Fruit fly (Drosophila melanogaster) whole organism, embryonic: Measurements from ENCODE around the gene CG3008.

ENCODE experiments used
- Ada2b ChIP-seq: fragments of 200-800 bp; sonication (Bioruptor generic); IDR thresholded peaks from 2 replicates; pipeline ENCODE4 v1.3.6; 2022; ENCODE audit warnings: missing biosample characterization, missing genetic modification characterization
- CG10209 ChIP-seq: fragments of 200-800 bp; sonication (Bioruptor generic); optimal IDR thresholded peaks from 3 replicates; lab custom pipeline; 2017; ENCODE audit warnings: missing biosample characterization, mild to moderate bottlenecking, missing genetic modification characterization, missing genetic modification reagents
- CG12769 ChIP-seq: fragments of 200-800 bp; sonication (Bioruptor generic); optimal IDR thresholded peaks from 2 replicates; lab custom pipeline; 2019; ENCODE audit warnings: missing biosample characterization, mild to moderate bottlenecking, missing genetic modification characterization, moderate library complexity
- CG14441 ChIP-seq: fragments of 200-800 bp; sonication (Bioruptor generic); IDR thresholded peaks from 2 replicates; pipeline ENCODE4 v1.3.6; 2022; ENCODE audit warnings: missing biosample characterization, missing genetic modification characterization
- CG15073 ChIP-seq: fragments of 200-800 bp; sonication (Bioruptor generic); optimal IDR thresholded peaks from 2 replicates; lab custom pipeline; 2016; ENCODE audit warnings: missing biosample characterization, missing genetic modification characterization
- CG1603 ChIP-seq: fragments of 200-800 bp; sonication (Bioruptor generic); optimal IDR thresholded peaks from 2 replicates; lab custom pipeline; 2019; ENCODE audit warnings: missing biosample characterization, mild to moderate bottlenecking, missing genetic modification characterization, moderate library complexity
- CG16863 ChIP-seq: fragments of 200-800 bp; sonication (Bioruptor generic); optimal IDR thresholded peaks from 3 replicates; lab custom pipeline; 2016; ENCODE audit warnings: missing biosample characterization, missing genetic modification characterization
- CG2678 ChIP-seq: fragments of 200-800 bp; sonication (Bioruptor generic); optimal IDR thresholded peaks from 3 replicates; lab custom pipeline; 2019; ENCODE audit warnings: missing biosample characterization, mild to moderate bottlenecking, missing genetic modification characterization, moderate library complexity
- CG32767 ChIP-seq: fragments of 200-800 bp; sonication (Bioruptor generic); IDR thresholded peaks from 2 replicates; pipeline ENCODE4 v1.3.6; 2022; ENCODE audit warnings: missing biosample characterization, missing genetic modification characterization
- CG4424 ChIP-seq: fragments of 200-800 bp; sonication (Bioruptor generic); optimal IDR thresholded peaks from 3 replicates; lab custom pipeline; 2016; ENCODE audit warnings: missing biosample characterization, missing genetic modification characterization
- CG4730 ChIP-seq: fragments of 200-800 bp; sonication (Bioruptor generic); IDR thresholded peaks from 2 replicates; pipeline ENCODE4 v1.3.6; 2022; ENCODE audit warnings: missing biosample characterization, missing genetic modification characterization
- CG6791 ChIP-seq: fragments of 200-800 bp; sonication (Bioruptor generic); IDR thresholded peaks from 3 replicates; pipeline ENCODE4 v1.3.6; 2022; ENCODE audit warnings: missing biosample characterization, missing genetic modification characterization; ENCODE audit not compliant: partially characterized antibody
- CG6813 ChIP-seq: fragments of 200-800 bp; sonication (Bioruptor generic); optimal IDR thresholded peaks from 2 replicates; lab custom pipeline; 2017; ENCODE audit warnings: missing biosample characterization, missing genetic modification characterization, mild to moderate bottlenecking, moderate library complexity, missing genetic modification reagents
- CG7786 ChIP-seq: fragments of 200-800 bp; sonication (Bioruptor generic); optimal IDR thresholded peaks from 2 replicates; lab custom pipeline; 2016; ENCODE audit warnings: missing biosample characterization, missing genetic modification characterization
- CG8281 ChIP-seq: fragments of 200-800 bp; sonication (Bioruptor generic); optimal IDR thresholded peaks from 2 replicates; lab custom pipeline; 2018; ENCODE audit warnings: missing biosample characterization, mild to moderate bottlenecking, missing genetic modification characterization, moderate library complexity
- CG8290 ChIP-seq, 3 experiments: fragments of 200-800 bp; sonication (Bioruptor generic); optimal IDR thresholded peaks; 2 replicates each; lab custom pipeline; 2016 to 2019; ENCODE audit warnings: missing biosample characterization in 3 of 3, missing genetic modification characterization in 3 of 3, mild to moderate bottlenecking in 2 of 3, moderate library complexity in 1 of 3
- CG8924 ChIP-seq: fragments of 200-800 bp; optimal IDR thresholded peaks from 3 replicates; lab custom pipeline; 2019; ENCODE audit warnings: missing biosample characterization, mild to moderate bottlenecking, missing genetic modification characterization, moderate library complexity
- Dek ChIP-seq: fragments of 200-800 bp; sonication (Bioruptor generic); optimal IDR thresholded peaks from 3 replicates; lab custom pipeline; 2019; ENCODE audit warnings: missing biosample characterization, mild to moderate bottlenecking, missing genetic modification characterization, moderate library complexity
- Dfd ChIP-seq, 2 experiments: fragments of >200 bp; optimal IDR thresholded peaks; 2 replicates each; lab custom pipeline; 2017; ENCODE audit warnings: missing biosample characterization in 2 of 2, missing genetic modification characterization in 2 of 2
- Dref ChIP-seq: fragments of 200-800 bp; sonication (Bioruptor generic); IDR thresholded peaks from 2 replicates; pipeline ENCODE4 v1.3.6; 2022; ENCODE audit warnings: missing biosample characterization, missing genetic modification characterization
- H2.0 ChIP-seq: fragments of 200-800 bp; sonication (Bioruptor generic); IDR thresholded peaks from 2 replicates; pipeline ENCODE4 v1.3.6; 2022; ENCODE audit warnings: missing biosample characterization, missing genetic modification characterization
- Hr39 ChIP-seq: fragments of >200 bp; optimal IDR thresholded peaks from 2 replicates; lab custom pipeline; 2017
- Lhr ChIP-seq: fragments of 200-800 bp; sonication (Bioruptor generic); optimal IDR thresholded peaks from 3 replicates; lab custom pipeline; 2017; ENCODE audit warnings: mild to moderate bottlenecking, missing biosample characterization, missing genetic modification reagents, missing genetic modification characterization
- Mes4 ChIP-seq: fragments of 200-800 bp; sonication (Bioruptor generic); optimal IDR thresholded peaks from 2 replicates; lab custom pipeline; 2016; ENCODE audit warnings: missing biosample characterization, missing genetic modification characterization
- Neu2 ChIP-seq: fragments of 200-800 bp; sonication (Bioruptor generic); optimal IDR thresholded peaks from 3 replicates; lab custom pipeline; 2016; ENCODE audit warnings: missing biosample characterization, missing genetic modification characterization, borderline replicate concordance
- Nf-YC ChIP-seq: fragments of 200-800 bp; optimal IDR thresholded peaks from 3 replicates; lab custom pipeline; 2019; ENCODE audit warnings: missing biosample characterization, mild to moderate bottlenecking, missing genetic modification characterization, moderate library complexity
- Oaz ChIP-seq: fragments of 200-800 bp; sonication (Bioruptor generic); IDR thresholded peaks from 2 replicates; pipeline ENCODE4 v1.3.6; 2022; ENCODE audit warnings: missing biosample characterization, missing genetic modification characterization
- PHDP ChIP-seq: fragments of 200-800 bp; sonication (Bioruptor generic); optimal IDR thresholded peaks from 3 replicates; lab custom pipeline; 2018; ENCODE audit warnings: missing biosample characterization, mild to moderate bottlenecking, missing genetic modification characterization, moderate library complexity
- Ravus ChIP-seq: fragments of 200-800 bp; sonication (Bioruptor generic); IDR thresholded peaks from 2 replicates; pipeline ENCODE4 v1.3.6; 2022; ENCODE audit warnings: missing biosample characterization, missing genetic modification characterization
- Side ChIP-seq: fragments of 200-800 bp; sonication (Bioruptor generic); optimal IDR thresholded peaks from 2 replicates; lab custom pipeline; 2016; ENCODE audit warnings: missing biosample characterization, missing genetic modification characterization
- Sry-β ChIP-seq: fragments of 200-800 bp; sonication (Bioruptor generic); optimal IDR thresholded peaks from 2 replicates; lab custom pipeline; 2018; ENCODE audit warnings: missing biosample characterization, mild to moderate bottlenecking, missing genetic modification characterization, moderate library complexity
- ap ChIP-seq: fragments of 200-800 bp; sonication (Bioruptor generic); IDR thresholded peaks from 2 replicates; pipeline ENCODE4 v1.3.6; 2022; ENCODE audit warnings: missing biosample characterization, missing genetic modification characterization
- ase ChIP-seq: fragments of 200-800 bp; sonication (Bioruptor generic); IDR thresholded peaks from 3 replicates; pipeline ENCODE4 v1.3.6; 2022; ENCODE audit warnings: missing biosample characterization, missing genetic modification characterization
- az2 ChIP-seq: fragments of 200-800 bp; sonication (Bioruptor generic); optimal IDR thresholded peaks from 3 replicates; lab custom pipeline; 2016; ENCODE audit warnings: missing biosample characterization, missing genetic modification characterization
- chinmo ChIP-seq: fragments of 200-800 bp; sonication (Bioruptor generic); IDR thresholded peaks from 4 replicates; pipeline ENCODE4 v1.3.6; 2022; ENCODE audit warnings: missing biosample characterization, missing genetic modification characterization; ENCODE audit not compliant: partially characterized antibody
- exex ChIP-seq: fragments of 200-800 bp; sonication (Bioruptor generic); optimal IDR thresholded peaks from 4 replicates; lab custom pipeline; 2018; ENCODE audit warnings: missing biosample characterization, mild to moderate bottlenecking, missing genetic modification characterization, moderate library complexity
- gsb ChIP-seq: fragments of 200-800 bp; sonication (Bioruptor generic); IDR thresholded peaks from 2 replicates; pipeline ENCODE4 v1.3.6; 2022; ENCODE audit warnings: missing biosample characterization, missing genetic modification characterization
- inv ChIP-seq: fragments of 200-800 bp; sonication (Bioruptor generic); IDR thresholded peaks from 2 replicates; pipeline ENCODE4 v1.3.6; 2022; ENCODE audit warnings: missing biosample characterization, missing genetic modification characterization; ENCODE audit not compliant: partially characterized antibody
- mld ChIP-seq: fragments of 200-800 bp; sonication (Bioruptor generic); IDR thresholded peaks from 3 replicates; pipeline ENCODE4 v1.3.6; 2022; ENCODE audit warnings: missing biosample characterization, missing genetic modification characterization; ENCODE audit not compliant: partially characterized antibody
- org-1 ChIP-seq: fragments of 200-800 bp; sonication (Bioruptor generic); optimal IDR thresholded peaks from 2 replicates; lab custom pipeline; 2017; ENCODE audit warnings: missing biosample characterization, missing genetic modification characterization
- p53 ChIP-seq: fragments of 200-800 bp; sonication (Bioruptor generic); optimal IDR thresholded peaks from 2 replicates; lab custom pipeline; 2016; ENCODE audit warnings: missing biosample characterization, missing genetic modification characterization
- pum ChIP-seq: fragments of 200-800 bp; sonication (Bioruptor generic); optimal IDR thresholded peaks from 2 replicates; lab custom pipeline; 2016; ENCODE audit warnings: missing biosample characterization, missing genetic modification characterization
- pzg ChIP-seq: fragments of 200-800 bp; sonication (Bioruptor generic); optimal IDR thresholded peaks from 3 replicates; lab custom pipeline; 2018; ENCODE audit warnings: missing biosample characterization, mild to moderate bottlenecking, missing genetic modification characterization, moderate library complexity
- ranshi ChIP-seq: fragments of 200-800 bp; sonication (Bioruptor generic); IDR thresholded peaks from 2 replicates; pipeline ENCODE4 v1.3.6; 2022; ENCODE audit warnings: missing biosample characterization, missing genetic modification characterization
- slp2 ChIP-seq: fragments of 200-800 bp; sonication (Bioruptor generic); optimal IDR thresholded peaks from 2 replicates; lab custom pipeline; 2016; ENCODE audit warnings: missing biosample characterization, missing genetic modification characterization
- sna ChIP-seq: fragments of 200-800 bp; sonication (Bioruptor generic); IDR thresholded peaks from 2 replicates; pipeline ENCODE4 v1.3.6; 2022; ENCODE audit warnings: missing biosample characterization, missing genetic modification characterization; ENCODE audit not compliant: partially characterized antibody
- sob ChIP-seq: fragments of 200-800 bp; sonication (Bioruptor generic); IDR thresholded peaks from 2 replicates; pipeline ENCODE4 v1.3.6; 2022; ENCODE audit warnings: missing biosample characterization, missing genetic modification characterization
- stwl ChIP-seq: fragments of 200-800 bp; sonication (Bioruptor generic); optimal IDR thresholded peaks from 3 replicates; lab custom pipeline; 2018; ENCODE audit warnings: missing biosample characterization, mild to moderate bottlenecking, missing genetic modification characterization, moderate library complexity
- ttk ChIP-seq: fragments of 200-800 bp; sonication (Bioruptor generic); IDR thresholded peaks from 2 replicates; pipeline ENCODE4 v2.1.2; 2022; ENCODE audit warnings: missing biosample characterization, missing genetic modification characterization
- vnd ChIP-seq: fragments of 200-800 bp; sonication (Bioruptor generic); IDR thresholded peaks from 3 replicates; pipeline ENCODE4 v1.3.6; 2022; ENCODE audit warnings: missing biosample characterization, missing genetic modification characterization; ENCODE audit not compliant: partially characterized antibody
- zen2 ChIP-seq: fragments of 200-800 bp; sonication (Bioruptor generic); IDR thresholded peaks from 3 replicates; pipeline ENCODE4 v1.3.6; 2022; ENCODE audit warnings: missing biosample characterization, missing genetic modification characterization; ENCODE audit not compliant: partially characterized antibody

Gene CG3008

DNA sequence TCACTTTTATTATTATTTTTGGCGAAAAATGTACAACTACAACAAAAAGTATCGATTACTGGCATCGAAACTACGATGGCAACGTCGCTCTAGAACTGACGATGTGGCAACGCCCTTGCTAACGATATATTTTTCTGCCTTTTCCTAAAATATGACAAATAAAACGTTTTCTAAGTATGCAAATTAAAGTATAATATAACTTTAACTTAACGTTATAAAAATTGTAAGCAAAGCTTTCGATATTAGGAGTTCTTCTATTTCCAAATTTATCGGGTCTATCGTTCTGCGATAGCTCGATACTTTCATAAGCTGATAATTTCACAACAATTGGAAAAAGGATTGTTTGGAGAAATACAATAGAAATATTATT, at the start of gene CG3008, which contains the start of gene Cf2 (continued):
- TF ChIP-seq pum (GFP tag; lab: Kevin White, UChicago), result no peak
- TF ChIP-seq CG4424 (GFP tag; lab: Kevin White, UChicago), result peak; percentile 3
- no peak for TF ChIP-seq Mes4 (GFP tag; lab: Kevin White, UChicago)
- TF ChIP-seq CG32767 (GFP tag; lab: Robert Waterston, UW), result no peak
- peak; percentile 25 for TF ChIP-seq Nf-YC (tag; lab: Kevin White, UChicago)
- peak; percentile 71; the same call in 1 of the 2 replicates for TF ChIP-seq sna (GFP tag; lab: Robert Waterston, UW)
- TF ChIP-seq Dek (tag; lab: Kevin White, UChicago), result no peak
- no peak for TF ChIP-seq slp2
- no peak for TF ChIP-seq Neu2 (GFP tag; lab: Kevin White, UChicago)
- no peak for TF ChIP-seq PHDP (tag; lab: Kevin White, UChicago)
- TF ChIP-seq CG8281, result no peak
- no peak for TF ChIP-seq CG10209 (GFP tag; lab: Kevin White, UChicago)
- TF ChIP-seq Dfd (GFP tag; optimal IDR thresholded peaks at IDR 0.05; lab: Kevin White, UChicago), result no peak
- no peak for TF ChIP-seq exex (tag; lab: Kevin White, UChicago)
- TF ChIP-seq vnd (GFP tag; lab: Robert Waterston, UW), result peak; percentile 82
- TF ChIP-seq CG4730 (GFP tag; lab: Robert Waterston, UW), result no peak
- TF ChIP-seq ase (GFP tag; lab: Robert Waterston, UW), result no peak
- no peak for TF ChIP-seq Sry-β (GFP tag; lab: Kevin White, UChicago)
- no peak for TF ChIP-seq Ravus (GFP tag; lab: Robert Waterston, UW)
- TF ChIP-seq CG12769 (tag; lab: Kevin White, UChicago), result no peak
- no peak for TF ChIP-seq sob
- no peak for TF ChIP-seq gsb (GFP tag; lab: Robert Waterston, UW)
- TF ChIP-seq CG6813 (GFP tag; lab: Kevin White, UChicago), result no peak
- peak; percentile 14 for TF ChIP-seq CG8290 (GFP tag; optimal IDR thresholded peaks at IDR 0.05; lab: Kevin White, UChicago)
- TF ChIP-seq CG8290 (tag; optimal IDR thresholded peaks at IDR 0.05; lab: Kevin White, UChicago), result no peak
- no peak for TF ChIP-seq ap (GFP tag; lab: Robert Waterston, UW)
- TF ChIP-seq mld (GFP tag; lab: Robert Waterston, UW), result peak; percentile 52; the same call in 1 of the 3 replicates
- no peak for TF ChIP-seq Ada2b
- TF ChIP-seq CG8924 (tag; lab: Kevin White, UChicago), result peak; percentile 64
- TF ChIP-seq CG15073 (GFP tag; lab: Kevin White, UChicago), result no peak
- TF ChIP-seq CG7786 (GFP tag; lab: Kevin White, UChicago), result no peak
- TF ChIP-seq Dref (GFP tag; lab: Robert Waterston, UW), result peak; percentile 83
- TF ChIP-seq CG14441, result no peak
- TF ChIP-seq inv (GFP tag; lab: Robert Waterston, UW), result peak; percentile 76
- TF ChIP-seq CG1603, result no peak
- TF ChIP-seq ranshi (GFP tag; lab: Robert Waterston, UW), result no peak
- TF ChIP-seq ttk (GFP tag; lab: Robert Waterston, UW), result no peak
- no peak for TF ChIP-seq H2.0 (GFP tag; lab: Robert Waterston, UW)
- peak; percentile 77 for TF ChIP-seq CG6791 (GFP tag; lab: Robert Waterston, UW)
- peak; percentile 67 for TF ChIP-seq stwl (tag; lab: Kevin White, UChicago)
- TF ChIP-seq chinmo (GFP tag; lab: Robert Waterston, UW), result 0 out of 4 replicates have a peak, but pooled peaks have one; percentile 50
- no peak for TF ChIP-seq Hr39 (lab: Kevin White, UChicago)
- no peak for TF ChIP-seq Side (GFP tag; lab: Kevin White, UChicago)
- TF ChIP-seq az2 (GFP tag; lab: Kevin White, UChicago), result no peak
- TF ChIP-seq pzg (GFP tag; lab: Kevin White, UChicago), result peak; percentile 78
- TF ChIP-seq p53 (GFP tag; lab: Kevin White, UChicago), result no peak
- peak; percentile 100 for TF ChIP-seq CG16863 (GFP tag; lab: Kevin White, UChicago)
- TF ChIP-seq zen2 (GFP tag; lab: Robert Waterston, UW), result peak; percentile 62; the same call in 1 of the 3 replicates
- TF ChIP-seq Oaz (GFP tag; lab: Robert Waterston, UW), result no peak
- no peak for TF ChIP-seq org-1 (GFP tag; lab: Kevin White, UChicago)
- peak; percentile 14 for TF ChIP-seq Lhr (GFP tag; lab: Kevin White, UChicago)
- TF ChIP-seq CG2678 (tag; lab: Kevin White, UChicago), result no peak
